Fruit fly (Drosophila melanogaster) Kc167 (cell line): ENCODE results near the gene CG1529.

Source experiments
- Myc ChIP-seq: fragments of >200 bp; optimal IDR thresholded peaks from 2 replicates; lab custom pipeline; 2017; ENCODE audit warnings: missing external identifiers
- Sin3A ChIP-seq: fragments of >200 bp; optimal IDR thresholded peaks from 2 replicates; lab custom pipeline; 2018; ENCODE audit warnings: missing external identifiers
- h ChIP-seq: fragments of >200 bp; optimal IDR thresholded peaks from 3 replicates; lab custom pipeline; 2018; ENCODE audit warnings: missing external identifiers
- insv ChIP-seq: fragments of >200 bp; optimal IDR thresholded peaks from 3 replicates; lab custom pipeline; 2018; ENCODE audit warnings: missing external identifiers
- psq ChIP-seq: fragments of >200 bp; optimal IDR thresholded peaks from 2 replicates; lab custom pipeline; 2017; ENCODE audit warnings: missing external identifiers
- ttk ChIP-seq: sonication (Bioruptor generic); optimal IDR thresholded peaks from 2 replicates; lab custom pipeline; 2017; ENCODE audit warnings: missing external identifiers

The CG1529 gene

dm6 chrX:21031819-21032261 lies at the start of gene CG1529:
CG1529 (minus strand) TSS chrX:21031950.
- TF ChIP-seq ttk (lab: Kevin White, UChicago) = no peak
- TF ChIP-seq h (lab: Kevin White, UChicago) = no peak

dm6 chrX:21080335-21080734 lies 48.6 kb upstream of the CG1529 start:
- TF ChIP-seq insv (lab: Kevin White, UChicago) = no peak

- TF ChIP-seq h (lab: Kevin White, UChicago) (no peak), insv (lab: Kevin White, UChicago) (no peak)
Measured at dm6 chrX:21074329-21074708, 42.6 kb upstream of the CG1529 start.

- TF ChIP-seq ttk (lab: Kevin White, UChicago) = no peak
- no peak for TF ChIP-seq h (lab: Kevin White, UChicago)
- TF ChIP-seq psq (lab: Kevin White, UChicago) = no peak
- no peak for TF ChIP-seq Sin3A (lab: Kevin White, UChicago)
- TF ChIP-seq insv (lab: Kevin White, UChicago) = no peak
- no peak for TF ChIP-seq Myc
Measured at dm6 chrX:21073641-21074328, 42.0 kb upstream of the CG1529 start.

dm6 chrX:21072953-21073352 lies 41.2 kb upstream of the CG1529 start:
- TF ChIP-seq psq (lab: Kevin White, UChicago) (no peak), ttk (lab: Kevin White, UChicago) (no peak), Sin3A (lab: Kevin White, UChicago) (no peak), h (lab: Kevin White, UChicago) (no peak), Myc (no peak), insv (lab: Kevin White, UChicago) (no peak)

dm6 chrX:21071693-21072357 lies 40.1 kb upstream of the CG1529 start:
- TF ChIP-seq psq (lab: Kevin White, UChicago) (no peak), Myc (no peak), Sin3A (lab: Kevin White, UChicago) (no peak), ttk (lab: Kevin White, UChicago) (no peak), h (lab: Kevin White, UChicago) (no peak), insv (lab: Kevin White, UChicago) (no peak)

- no peak for TF ChIP-seq h (lab: Kevin White, UChicago)
Measured at dm6 chrX:21067908-21068307, 36.2 kb upstream of the CG1529 start.

- TF ChIP-seq h (lab: Kevin White, UChicago) (no peak), ttk (lab: Kevin White, UChicago) (no peak), insv (lab: Kevin White, UChicago) (no peak), Sin3A (lab: Kevin White, UChicago) (no peak), Myc (no peak), psq (lab: Kevin White, UChicago) (no peak)
Measured at dm6 chrX:21067474-21067873, 35.7 kb upstream of the CG1529 start, which contains the start of gene CG32512. CG32512 (minus strand) TSS chrX:21067540.

dm6 chrX:21065775-21066174 lies 34.0 kb upstream of the CG1529 start:
- TF ChIP-seq h (lab: Kevin White, UChicago) (no peak), Sin3A (lab: Kevin White, UChicago) (no peak), Myc (no peak), psq (lab: Kevin White, UChicago) (no peak), ttk (lab: Kevin White, UChicago) (no peak), insv (lab: Kevin White, UChicago) (no peak)

dm6 chrX:21064927-21065326 lies 33.2 kb upstream of the CG1529 start:
- TF ChIP-seq Myc = no peak
- no peak for TF ChIP-seq psq (lab: Kevin White, UChicago)
- no peak for TF ChIP-seq Sin3A (lab: Kevin White, UChicago)
- TF ChIP-seq insv (lab: Kevin White, UChicago) = no peak
- TF ChIP-seq ttk (lab: Kevin White, UChicago) = no peak
- no peak for TF ChIP-seq h (lab: Kevin White, UChicago)

dm6 chrX:21060579-21060978 lies 28.8 kb upstream of the CG1529 start:
- TF ChIP-seq ttk (lab: Kevin White, UChicago) (no peak), psq (lab: Kevin White, UChicago) (no peak), Sin3A (lab: Kevin White, UChicago) (no peak), Myc (no peak), insv (lab: Kevin White, UChicago) (no peak), h (lab: Kevin White, UChicago) (no peak)

dm6 chrX:21058991-21059390 lies 27.2 kb upstream of the CG1529 start:
- TF ChIP-seq insv (lab: Kevin White, UChicago) (no peak), Myc (no peak), Sin3A (lab: Kevin White, UChicago) (no peak), psq (lab: Kevin White, UChicago) (no peak)

dm6 chrX:21058437-21058836 lies 26.7 kb upstream of the CG1529 start:
- TF ChIP-seq Myc = no peak
- TF ChIP-seq h (lab: Kevin White, UChicago) = no peak
- no peak for TF ChIP-seq psq (lab: Kevin White, UChicago)
- no peak for TF ChIP-seq insv (lab: Kevin White, UChicago)
- TF ChIP-seq Sin3A (lab: Kevin White, UChicago) = no peak
- TF ChIP-seq ttk (lab: Kevin White, UChicago) = no peak
